Fruit fly (Drosophila melanogaster) whole organism, embryonic: ENCODE data around the gene Jon99Fii.
A peak's percentile ranks its signal among the peaks of the same experiment; 100 is the strongest.

Source experiments
- Antp ChIP-seq: fragments of 200-800 bp; sonication (Bioruptor generic); optimal IDR thresholded peaks from 3 replicates; lab custom pipeline; 2016; ENCODE audit warnings: missing biosample characterization, missing genetic modification characterization
- Blimp-1 ChIP-seq: fragments of 200-800 bp; sonication (Bioruptor generic); optimal IDR thresholded peaks from 3 replicates; lab custom pipeline; 2018; ENCODE audit warnings: missing biosample characterization, missing genetic modification characterization, mild to moderate bottlenecking, moderate library complexity, missing genetic modification reagents
- Bteb2 ChIP-seq: fragments of 200-800 bp; sonication (Bioruptor generic); optimal IDR thresholded peaks from 2 replicates; lab custom pipeline; 2016; ENCODE audit warnings: missing biosample characterization, missing genetic modification characterization
- CG10209 ChIP-seq: fragments of 200-800 bp; sonication (Bioruptor generic); optimal IDR thresholded peaks from 3 replicates; lab custom pipeline; 2017; ENCODE audit warnings: missing biosample characterization, mild to moderate bottlenecking, missing genetic modification characterization, missing genetic modification reagents
- CG11093 ChIP-seq: fragments of 200-800 bp; sonication (Bioruptor generic); IDR thresholded peaks from 3 replicates; pipeline ENCODE4 v1.3.6; 2022; ENCODE audit warnings: missing biosample characterization, missing genetic modification characterization
- CG11456 ChIP-seq: fragments of 200-800 bp; sonication (Bioruptor generic); IDR thresholded peaks from 3 replicates; pipeline ENCODE4 v1.3.6; 2022; ENCODE audit warnings: missing biosample characterization, missing genetic modification characterization
- CG11695 ChIP-seq: fragments of 200-800 bp; sonication (Bioruptor generic); IDR thresholded peaks from 3 replicates; pipeline ENCODE4 v1.3.6; 2022; ENCODE audit warnings: missing biosample characterization, missing genetic modification characterization
- CG11696 ChIP-seq: fragments of 200-800 bp; sonication (Bioruptor generic); IDR thresholded peaks from 2 replicates; pipeline ENCODE4 v1.3.6; 2022; ENCODE audit warnings: missing biosample characterization, missing genetic modification characterization
- CG11723 ChIP-seq: fragments of 200-800 bp; sonication (Bioruptor generic); optimal IDR thresholded peaks from 2 replicates; lab custom pipeline; 2017; ENCODE audit warnings: missing biosample characterization, mild to moderate bottlenecking, missing genetic modification characterization
- CG12155 ChIP-seq: fragments of 200-800 bp; sonication (Bioruptor generic); optimal IDR thresholded peaks from 3 replicates; lab custom pipeline; 2016; ENCODE audit warnings: missing biosample characterization, missing genetic modification characterization
- CG17328 ChIP-seq: fragments of 200-800 bp; sonication (Bioruptor generic); IDR thresholded peaks from 2 replicates; pipeline ENCODE4 v1.3.6; 2022; ENCODE audit warnings: missing biosample characterization, missing genetic modification characterization
- CG1792 ChIP-seq: fragments of 200-800 bp; sonication (Bioruptor generic); optimal IDR thresholded peaks from 2 replicates; lab custom pipeline; 2016; ENCODE audit warnings: missing biosample characterization, missing genetic modification characterization
- CG34224 ChIP-seq: fragments of 200-800 bp; sonication (Bioruptor generic); IDR thresholded peaks from 3 replicates; pipeline ENCODE4 v1.3.6; 2022; ENCODE audit warnings: missing biosample characterization, missing genetic modification characterization; ENCODE audit not compliant: partially characterized antibody
- CG4360 ChIP-seq: fragments of 200-800 bp; sonication (Bioruptor generic); IDR thresholded peaks from 2 replicates; pipeline ENCODE4 v1.3.6; 2022; ENCODE audit warnings: missing biosample characterization, missing genetic modification characterization
- CG5245 ChIP-seq: fragments of 200-800 bp; sonication (Bioruptor generic); optimal IDR thresholded peaks from 3 replicates; lab custom pipeline; 2016; ENCODE audit warnings: missing biosample characterization, missing genetic modification characterization
- CG6254 ChIP-seq: fragments of 200-800 bp; sonication (Bioruptor generic); optimal IDR thresholded peaks from 3 replicates; lab custom pipeline; 2017; ENCODE audit warnings: mild to moderate bottlenecking, missing biosample characterization, missing genetic modification reagents, missing genetic modification characterization
- CG6689 ChIP-seq: fragments of 200-800 bp; sonication (Bioruptor generic); IDR thresholded peaks from 2 replicates; pipeline ENCODE4 v1.3.6; 2022; ENCODE audit warnings: missing biosample characterization, missing genetic modification characterization
- CG7271 ChIP-seq: fragments of 200-800 bp; sonication (Bioruptor generic); optimal IDR thresholded peaks from 2 replicates; lab custom pipeline; 2018; ENCODE audit warnings: missing biosample characterization, mild to moderate bottlenecking, missing genetic modification characterization, moderate library complexity
- CG8765 ChIP-seq: fragments of 200-800 bp; sonication (Bioruptor generic); IDR thresholded peaks from 2 replicates; pipeline ENCODE4 v1.3.6; 2022; ENCODE audit warnings: missing biosample characterization, missing genetic modification characterization
- CG9817 ChIP-seq: fragments of 200-800 bp; sonication (Bioruptor generic); optimal IDR thresholded peaks from 2 replicates; lab custom pipeline; 2018; ENCODE audit warnings: missing biosample characterization, mild to moderate bottlenecking, missing genetic modification characterization, moderate library complexity
- Dad ChIP-seq: fragments of 200-800 bp; sonication (Bioruptor generic); optimal IDR thresholded peaks from 3 replicates; lab custom pipeline; 2016; ENCODE audit warnings: missing biosample characterization, missing genetic modification characterization
- Elba2 ChIP-seq: fragments of 200-800 bp; sonication (Bioruptor generic); optimal IDR thresholded peaks from 3 replicates; lab custom pipeline; 2016; ENCODE audit warnings: missing biosample characterization, missing genetic modification characterization
- HLHmδ ChIP-seq: fragments of 200-800 bp; sonication (Bioruptor generic); optimal IDR thresholded peaks from 2 replicates; lab custom pipeline; 2018; ENCODE audit warnings: missing biosample characterization, mild to moderate bottlenecking, missing genetic modification characterization, moderate library complexity
- Myb ChIP-seq: fragments of 200-800 bp; sonication (Bioruptor generic); optimal IDR thresholded peaks from 2 replicates; lab custom pipeline; 2016; ENCODE audit warnings: missing biosample characterization, missing genetic modification characterization
- NFAT ChIP-seq: fragments of 200-800 bp; sonication (Bioruptor generic); IDR thresholded peaks from 2 replicates; pipeline ENCODE4 v1.3.6; 2022; ENCODE audit warnings: missing biosample characterization, missing genetic modification characterization
- Neu2 ChIP-seq: fragments of 200-800 bp; sonication (Bioruptor generic); optimal IDR thresholded peaks from 3 replicates; lab custom pipeline; 2016; ENCODE audit warnings: missing biosample characterization, missing genetic modification characterization, borderline replicate concordance
- Oli ChIP-seq: fragments of 200-800 bp; sonication (Bioruptor generic); optimal IDR thresholded peaks from 2 replicates; lab custom pipeline; 2018; ENCODE audit warnings: missing biosample characterization, mild to moderate bottlenecking, missing genetic modification characterization, moderate library complexity
- Sry-δ ChIP-seq: fragments of 200-800 bp; sonication (Bioruptor generic); optimal IDR thresholded peaks from 2 replicates; lab custom pipeline; 2016; ENCODE audit warnings: missing biosample characterization, missing genetic modification characterization
- Trl ChIP-seq, 3 experiments: fragments of >200 bp in 2 of 3; fragments of 200-800 bp in 1 of 3; sonication (Bioruptor generic) in 1 of 3; optimal IDR thresholded peaks; 2 replicates in 1 of 3; 3 replicates in 2 of 3; lab custom pipeline; 2016 to 2017; ENCODE audit warnings: missing biosample characterization in 1 of 3, missing genetic modification characterization in 1 of 3
- Xbp1 ChIP-seq: fragments of 200-800 bp; sonication (Bioruptor generic); optimal IDR thresholded peaks from 3 replicates; lab custom pipeline; 2016; ENCODE audit warnings: missing biosample characterization, mild to moderate bottlenecking, missing genetic modification characterization
- bab2 ChIP-seq: fragments of 200-800 bp; sonication (Bioruptor generic); optimal IDR thresholded peaks from 2 replicates; lab custom pipeline; 2016; ENCODE audit warnings: missing biosample characterization, missing genetic modification characterization
- br ChIP-seq: fragments of >200 bp; optimal IDR thresholded peaks from 2 replicates; lab custom pipeline; 2017
- ci ChIP-seq: fragments of 200-800 bp; sonication (Bioruptor generic); IDR thresholded peaks from 3 replicates; pipeline ENCODE4 v1.3.6; 2022; ENCODE audit warnings: missing biosample characterization, missing genetic modification characterization
- dati ChIP-seq: fragments of 200-800 bp; sonication (Bioruptor generic); IDR thresholded peaks from 2 replicates; pipeline ENCODE4 v1.3.6; 2022; ENCODE audit warnings: missing biosample characterization, missing genetic modification characterization
- dysf ChIP-seq: fragments of 200-800 bp; sonication (Bioruptor generic); IDR thresholded peaks from 3 replicates; pipeline ENCODE4 v1.3.6; 2022; ENCODE audit warnings: missing biosample characterization, missing genetic modification characterization
- esg ChIP-seq: fragments of 200-800 bp; sonication (Bioruptor generic); conservative IDR thresholded peaks from 2 replicates; pipeline ENCODE4 v1.3.6; 2022; ENCODE audit warnings: missing biosample characterization, missing genetic modification characterization
- fd96Cb ChIP-seq: fragments of 200-800 bp; sonication (Bioruptor generic); optimal IDR thresholded peaks from 2 replicates; lab custom pipeline; 2018; ENCODE audit warnings: missing biosample characterization, mild to moderate bottlenecking, missing genetic modification characterization, moderate library complexity
- gce ChIP-seq: fragments of 200-800 bp; sonication (Bioruptor generic); IDR thresholded peaks from 3 replicates; pipeline ENCODE4 v1.3.6; 2022; ENCODE audit warnings: missing biosample characterization, missing genetic modification characterization
- gfzf ChIP-seq: fragments of 200-800 bp; sonication (Bioruptor generic); optimal IDR thresholded peaks from 2 replicates; lab custom pipeline; 2016; ENCODE audit warnings: missing biosample characterization, mild to moderate bottlenecking, missing genetic modification characterization, moderate library complexity
- jumu ChIP-seq: fragments of 200-800 bp; sonication (Bioruptor generic); optimal IDR thresholded peaks from 3 replicates; lab custom pipeline; 2016; ENCODE audit warnings: missing biosample characterization, missing genetic modification characterization
- lola ChIP-seq, 3 experiments: fragments of >200 bp in 2 of 3; fragments of 200-800 bp in 1 of 3; sonication (Bioruptor generic) in 1 of 3; optimal IDR thresholded peaks; 2 replicates each; lab custom pipeline; 2017 to 2019; ENCODE audit warnings: missing biosample characterization in 3 of 3, missing genetic modification characterization in 3 of 3, mild to moderate bottlenecking in 1 of 3, moderate library complexity in 1 of 3
- otp ChIP-seq: fragments of 200-800 bp; sonication (Bioruptor generic); IDR thresholded peaks from 3 replicates; pipeline ENCODE4, ENCODE4 v1.3.6; 2022; ENCODE audit warnings: missing biosample characterization, missing genetic modification characterization
- peb ChIP-seq: fragments of 200-800 bp; sonication (Bioruptor generic); IDR thresholded peaks from 2 replicates; pipeline ENCODE4 v1.3.6; 2022; ENCODE audit warnings: missing biosample characterization, missing genetic modification characterization
- pzg ChIP-seq: fragments of 200-800 bp; sonication (Bioruptor generic); optimal IDR thresholded peaks from 3 replicates; lab custom pipeline; 2018; ENCODE audit warnings: missing biosample characterization, mild to moderate bottlenecking, missing genetic modification characterization, moderate library complexity
- ssp ChIP-seq: fragments of 200-800 bp; sonication (Bioruptor generic); IDR thresholded peaks from 2 replicates; pipeline ENCODE4 v1.3.6; 2022; ENCODE audit warnings: missing biosample characterization, missing genetic modification characterization
- toy ChIP-seq: fragments of 200-800 bp; sonication (Bioruptor generic); IDR thresholded peaks from 2 replicates; pipeline ENCODE4 v1.3.6; 2022; ENCODE audit warnings: missing biosample characterization, missing genetic modification characterization
- trh ChIP-seq: fragments of 200-800 bp; sonication (Bioruptor generic); optimal IDR thresholded peaks from 2 replicates; lab custom pipeline; 2016; ENCODE audit warnings: missing biosample characterization, missing genetic modification characterization
- wor ChIP-seq: fragments of 200-800 bp; sonication (Bioruptor generic); IDR thresholded peaks from 2 replicates; pipeline ENCODE4 v1.3.6; 2022; ENCODE audit warnings: missing biosample characterization, missing genetic modification characterization
- zen ChIP-seq: fragments of 200-800 bp; sonication (Bioruptor generic); optimal IDR thresholded peaks from 3 replicates; lab custom pipeline; 2018; ENCODE audit warnings: missing biosample characterization, mild to moderate bottlenecking, missing genetic modification characterization, moderate library complexity
- zfh1 ChIP-seq: fragments of 200-800 bp; sonication (Bioruptor generic); IDR thresholded peaks from 3 replicates; pipeline ENCODE4 v1.3.6; 2022; ENCODE audit warnings: missing biosample characterization, missing genetic modification characterization
- zfh2 ChIP-seq: fragments of 200-800 bp; sonication (Bioruptor generic); optimal IDR thresholded peaks from 2 replicates; lab custom pipeline; 2016; ENCODE audit warnings: missing biosample characterization, missing genetic modification characterization

Jon99Fii gene

DNA sequence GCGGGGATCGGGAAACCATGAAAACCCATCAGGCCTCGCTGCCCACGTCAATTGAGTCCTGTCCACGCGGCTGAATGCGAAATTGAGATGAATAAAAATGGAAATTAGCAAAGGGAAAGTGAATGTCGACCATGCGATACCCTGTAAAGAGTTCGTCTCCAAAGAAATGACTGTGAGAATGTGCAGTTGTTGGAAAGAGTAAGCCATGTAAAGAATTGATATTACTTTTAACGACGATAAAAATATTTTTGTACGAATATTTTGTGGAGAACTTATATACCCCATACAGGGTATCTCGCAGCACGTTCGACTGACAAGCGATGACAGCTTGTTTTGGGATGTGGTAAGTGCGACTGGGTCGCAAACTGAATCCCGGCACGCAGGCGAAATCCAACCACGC is 13.4 kb upstream of the Jon99Fii start (continued):
- TF ChIP-seq gce (GFP tag; lab: Robert Waterston, UW) (0 out of 3 replicates have a peak, but pooled peaks have one; percentile 6), CG5245 (GFP tag; lab: Kevin White, UChicago) (peak; percentile 6), CG1792 (no peak), dati (no peak), Antp (GFP tag; lab: Kevin White, UChicago) (peak; percentile 40), CG10209 (GFP tag; lab: Kevin White, UChicago) (peak; percentile 28), toy (GFP tag; lab: Robert Waterston, UW) (no peak), zfh1 (peak; percentile 71), wor (GFP tag; lab: Robert Waterston, UW) (no peak), lola (GFP tag; optimal IDR thresholded peaks at IDR 0.05; lab: Kevin White, UChicago) (no peak), CG7271 (tag; lab: Kevin White, UChicago) (peak; percentile 31), NFAT (GFP tag; lab: Robert Waterston, UW) (0 out of 2 replicates have a peak, but pooled peaks have one; percentile 4), CG34224 (GFP tag; lab: Robert Waterston, UW) (no peak), CG17328 (peak; percentile 58), zen (tag; lab: Kevin White, UChicago) (peak; percentile 77), Elba2 (GFP tag; lab: Kevin White, UChicago) (no peak), CG6689 (GFP tag; lab: Robert Waterston, UW) (peak; percentile 38; the same call in 1 of the 2 replicates), CG11723 (no peak), CG9817 (tag; lab: Kevin White, UChicago) (peak; percentile 9), otp (GFP tag; lab: Robert Waterston, UW) (no peak), Sry-δ (GFP tag; lab: Kevin White, UChicago) (no peak), jumu (GFP tag; lab: Kevin White, UChicago) (peak; percentile 11), ssp (0 out of 2 replicates have a peak, but pooled peaks have one; percentile 26), CG12155 (GFP tag; lab: Kevin White, UChicago) (no peak), Oli (tag; lab: Kevin White, UChicago) (peak; percentile 30), gfzf (GFP tag; lab: Kevin White, UChicago) (no peak), CG8765 (GFP tag; lab: Robert Waterston, UW) (peak; percentile 38; the same call in 1 of the 2 replicates), CG6254 (GFP tag; lab: Kevin White, UChicago) (no peak), esg (0 out of 2 replicates have a peak, but pooled peaks have one; percentile 10), CG4360 (GFP tag; lab: Robert Waterston, UW) (no peak), Neu2 (GFP tag; lab: Kevin White, UChicago) (peak; percentile 12), bab2 (GFP tag; lab: Kevin White, UChicago) (peak; percentile 39), dysf (GFP tag; lab: Robert Waterston, UW) (peak; percentile 57; the same call in 2 of the 3 replicates), Xbp1 (GFP tag; lab: Kevin White, UChicago) (peak; percentile 39), br (no peak), CG11456 (GFP tag; lab: Robert Waterston, UW) (peak; percentile 28; the same call in 1 of the 3 replicates), Dad (peak; percentile 4), Trl (optimal IDR thresholded peaks at IDR 0.05; lab: Kevin White, UChicago) (no peak), Trl (GFP tag; optimal IDR thresholded peaks at IDR 0.05; lab: Kevin White, UChicago) (peak; percentile 26), HLHmδ (GFP tag; lab: Kevin White, UChicago) (no peak), Myb (GFP tag; lab: Kevin White, UChicago) (peak; percentile 1), CG11695 (GFP tag; lab: Robert Waterston, UW) (0 out of 3 replicates have a peak, but pooled peaks have one; percentile 49), Blimp-1 (GFP tag; lab: Kevin White, UChicago) (peak; percentile 49), trh (GFP tag; lab: Kevin White, UChicago) (no peak), peb (GFP tag; lab: Robert Waterston, UW) (no peak), CG11093 (GFP tag; lab: Robert Waterston, UW) (0 out of 3 replicates have a peak, but pooled peaks have one; percentile 20), CG11696 (GFP tag; lab: Robert Waterston, UW) (0 out of 2 replicates have a peak, but pooled peaks have one; percentile 26), pzg (no peak), zfh2 (peak; percentile 21), fd96Cb (peak; percentile 26), Bteb2 (peak; percentile 10), ci (0 out of 3 replicates have a peak, but pooled peaks have one; percentile 52)
